Fruit fly (Drosophila melanogaster) whole organism, adult: ENCODE measurements around the gene dl.

Source experiments
- CG1620 ChIP-seq: fragments of 200-800 bp; sonication (Bioruptor generic); optimal IDR thresholded peaks from 2 replicates; lab custom pipeline; 2016; ENCODE audit warnings: missing biosample characterization, missing genetic modification characterization
- CG7045 ChIP-seq: fragments of 200-800 bp; sonication (Bioruptor generic); optimal IDR thresholded peaks from 2 replicates; lab custom pipeline; 2017; ENCODE audit warnings: missing biosample characterization, mild to moderate bottlenecking, missing genetic modification characterization
- ovo ChIP-seq: fragments of 200-800 bp; sonication (Bioruptor generic); optimal IDR thresholded peaks from 2 replicates; lab custom pipeline; 2016; ENCODE audit warnings: missing biosample characterization, missing genetic modification characterization

dm6 chr2L:17486264-17486663, 36.1 kb upstream of the dl start, which contains the start of gene CG43220:
- no peak for TF ChIP-seq ovo (GFP tag; lab: Kevin White, UChicago)
- no peak for TF ChIP-seq CG7045
- no peak for TF ChIP-seq CG1620 (GFP tag; lab: Kevin White, UChicago)
